Fruit fly (Drosophila melanogaster) whole organism, pupa: ENCODE results near the gene CG45101.
A peak's percentile ranks its signal among the peaks of the same experiment; 100 is the strongest.

Experiments used
- CG4496 ChIP-seq: fragments of 200-800 bp; sonication (Bioruptor generic); IDR thresholded peaks from 3 replicates; pipeline ENCODE4 v1.3.6; 2022; ENCODE audit warnings: missing biosample characterization, missing genetic modification characterization
- CG8301 ChIP-seq: fragments of 200-800 bp; sonication (Bioruptor generic); optimal IDR thresholded peaks from 2 replicates; lab custom pipeline; 2018; ENCODE audit warnings: missing biosample characterization, mild to moderate bottlenecking, missing genetic modification characterization
- CG9948 ChIP-seq: fragments of 200-800 bp; sonication (Bioruptor generic); optimal IDR thresholded peaks from 2 replicates; lab custom pipeline; 2018; ENCODE audit warnings: missing biosample characterization, mild to moderate bottlenecking, missing genetic modification characterization, moderate library complexity
- D1 ChIP-seq: fragments of 200-800 bp; sonication (Bioruptor generic); optimal IDR thresholded peaks from 2 replicates; lab custom pipeline; 2018; ENCODE audit warnings: missing biosample characterization, mild to moderate bottlenecking, missing genetic modification characterization, moderate library complexity
- EcR ChIP-seq: fragments of 200-800 bp; sonication (Bioruptor generic); optimal IDR thresholded peaks from 3 replicates; lab custom pipeline; 2019; ENCODE audit warnings: missing biosample characterization, missing genetic modification characterization, mild to moderate bottlenecking, moderate library complexity, missing genetic modification reagents
- Pif1A ChIP-seq: fragments of 200-800 bp; sonication (Bioruptor generic); optimal IDR thresholded peaks from 3 replicates; lab custom pipeline; 2016; ENCODE audit warnings: missing biosample characterization, missing genetic modification characterization
- Pif1B ChIP-seq: fragments of 200-800 bp; sonication (Bioruptor generic); optimal IDR thresholded peaks from 3 replicates; lab custom pipeline; 2016; ENCODE audit warnings: missing biosample characterization, missing genetic modification characterization

- no peak for TF ChIP-seq EcR (GFP tag; lab: Kevin White, UChicago)
- no peak for TF ChIP-seq CG9948 (tag; lab: Kevin White, UChicago)
- TF ChIP-seq Pif1A (GFP tag; lab: Kevin White, UChicago): peak; percentile 28
- TF ChIP-seq Pif1B: peak; percentile 15
- TF ChIP-seq CG4496 (GFP tag; lab: Robert Waterston, UW): peak; percentile 60; the same call in 2 of the 3 replicates
- no peak for TF ChIP-seq CG8301
- TF ChIP-seq D1 (tag; lab: Kevin White, UChicago): no peak
Observed at dm6 chr3L:11052760-11053259, 12.0 kb upstream of the CG45101 start.
